Worm (Caenorhabditis elegans): Measurements from ENCODE around the gene dep-1.

Gene dep-1

DNA sequence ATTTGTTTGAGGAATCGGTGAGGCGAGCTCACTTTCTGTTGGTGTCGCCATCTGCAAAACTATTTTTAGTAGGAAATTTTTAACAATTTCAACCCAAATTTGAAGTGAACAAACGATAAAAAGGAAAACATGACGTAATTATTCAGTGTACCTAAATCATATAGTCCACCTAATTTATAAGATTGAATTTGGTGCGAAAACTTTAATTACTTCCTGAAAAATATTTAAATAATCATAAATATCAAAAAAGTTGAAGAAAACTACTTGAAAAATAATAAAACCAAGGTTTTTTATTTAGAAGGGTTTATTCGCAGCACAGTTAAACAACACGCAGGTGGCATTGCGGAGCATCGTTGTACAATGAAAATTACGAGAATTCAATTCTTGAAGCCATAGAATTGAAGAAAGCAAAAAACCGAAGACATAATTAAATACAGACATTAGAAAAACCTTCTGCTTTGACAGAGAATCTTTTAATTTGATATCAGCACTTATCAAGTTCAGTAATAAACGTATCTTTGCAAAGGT is 46.0 kb downstream of the dep-1 start, which contains the start of gene tomm-40:
TSS of gene tomm-40 (minus strand) at position 51 of the 528 bp plus-strand sequence.
- TF ChIP-seq dao-5 (tag; optimal IDR thresholded peaks at IDR 0.05) (no peak), W03F9.2 (tag; optimal IDR thresholded peaks at IDR 0.05) (no peak), him-1 (tag; optimal IDR thresholded peaks at IDR 0.05) (no peak)

DNA sequence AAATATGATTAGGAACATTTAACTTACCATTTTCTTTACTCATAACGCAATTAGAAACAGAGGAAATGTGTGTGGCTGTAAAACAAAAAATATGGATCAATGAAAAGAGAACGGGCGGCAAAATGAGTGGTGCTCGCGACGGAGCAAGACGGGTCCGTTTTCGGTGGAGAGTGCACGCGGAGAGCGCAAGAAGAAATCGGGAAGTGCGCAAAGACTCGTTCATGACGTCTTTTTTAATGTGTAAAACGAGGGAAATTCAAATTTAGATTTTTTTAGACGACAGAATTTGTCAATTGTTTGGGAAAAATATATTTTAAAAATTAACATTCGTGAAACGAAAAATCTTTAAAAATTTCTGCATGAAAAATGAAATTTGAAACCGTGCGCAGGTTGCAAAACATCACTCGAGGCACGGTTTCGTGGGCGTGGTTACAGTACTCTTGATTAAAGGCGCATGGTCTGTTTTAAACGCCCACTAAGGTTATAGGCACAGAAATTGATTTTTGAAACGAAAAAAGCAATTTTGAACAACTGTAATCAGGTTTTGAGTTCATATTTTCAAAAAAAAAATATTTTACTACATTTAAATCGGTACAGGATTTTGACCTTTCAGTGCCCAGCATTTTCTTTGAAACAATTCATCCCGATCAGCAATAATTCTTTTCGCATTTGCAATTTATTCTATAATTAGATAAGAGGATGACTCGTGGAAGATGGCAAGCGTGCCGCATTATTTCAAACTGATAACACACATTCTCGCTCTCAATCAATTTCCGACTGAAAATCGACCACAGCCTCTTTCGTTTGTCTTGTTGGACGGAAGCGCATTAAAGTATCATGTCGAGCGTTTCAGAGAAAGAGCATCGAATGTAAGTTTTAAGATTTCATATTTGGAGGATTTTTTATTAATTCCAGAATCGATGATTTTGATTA is 50.1 kb downstream of the dep-1 start, which contains the start of the genes szy-20 and C18E9.5:
TSS of gene szy-20 (minus strand) at position 83 of the 933 bp plus-strand sequence.
TSS of gene C18E9.5 (plus strand) at position 730 of the 933 bp plus-strand sequence.
- TF ChIP-seq dao-5 (tag; optimal IDR thresholded peaks at IDR 0.05) (no peak), W03F9.2 (tag; optimal IDR thresholded peaks at IDR 0.05) (peak; percentile 64), him-1 (tag; optimal IDR thresholded peaks at IDR 0.05) (peak; percentile 75)

- TF ChIP-seq W03F9.2 (tag; optimal IDR thresholded peaks at IDR 0.05) = no peak
- TF ChIP-seq him-1 (tag; optimal IDR thresholded peaks at IDR 0.05) = no peak
- no peak for TF ChIP-seq dao-5 (tag; optimal IDR thresholded peaks at IDR 0.05)
Observed at ce11 chrII:8964835-8965234, 54.8 kb downstream of the dep-1 start, which contains the start of the genes ndub-3 and C18E9.2. Gene ndub-3 (minus strand): TSS chrII:8964890. Gene C18E9.2 (plus strand): TSS chrII:8965006.

ce11 chrII:8964049-8964448 is 55.5 kb downstream of the dep-1 start, which contains the start of gene sftd-3:
Gene sftd-3 (minus strand): TSS chrII:8964149.
- TF ChIP-seq W03F9.2 (tag; optimal IDR thresholded peaks at IDR 0.05) (no peak), dao-5 (tag; optimal IDR thresholded peaks at IDR 0.05) (no peak)

DNA sequence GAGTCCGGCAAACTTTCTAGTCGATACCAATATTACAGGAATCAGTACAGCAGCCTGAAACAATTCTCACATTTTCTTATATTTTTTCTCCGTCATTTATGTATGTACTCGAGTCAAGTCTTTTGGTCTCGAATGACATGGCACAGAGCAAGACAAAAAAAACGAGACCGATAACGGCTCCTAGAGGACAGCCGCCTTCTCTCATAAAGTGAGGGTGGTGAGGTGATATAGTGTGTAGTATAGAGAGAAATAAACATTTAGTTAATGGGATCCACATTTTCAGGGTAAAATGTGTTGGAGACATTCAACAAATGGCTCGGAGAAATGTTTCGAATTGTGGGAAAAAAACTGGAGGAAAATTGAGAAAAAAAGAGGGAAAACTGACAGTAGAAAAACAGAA is 57.4 kb downstream of the dep-1 start:
- peak; percentile 9 for TF ChIP-seq him-1 (tag; optimal IDR thresholded peaks at IDR 0.05)
- TF ChIP-seq dao-5 (tag; optimal IDR thresholded peaks at IDR 0.05) = no peak
- no peak for TF ChIP-seq W03F9.2 (tag; optimal IDR thresholded peaks at IDR 0.05)

DNA sequence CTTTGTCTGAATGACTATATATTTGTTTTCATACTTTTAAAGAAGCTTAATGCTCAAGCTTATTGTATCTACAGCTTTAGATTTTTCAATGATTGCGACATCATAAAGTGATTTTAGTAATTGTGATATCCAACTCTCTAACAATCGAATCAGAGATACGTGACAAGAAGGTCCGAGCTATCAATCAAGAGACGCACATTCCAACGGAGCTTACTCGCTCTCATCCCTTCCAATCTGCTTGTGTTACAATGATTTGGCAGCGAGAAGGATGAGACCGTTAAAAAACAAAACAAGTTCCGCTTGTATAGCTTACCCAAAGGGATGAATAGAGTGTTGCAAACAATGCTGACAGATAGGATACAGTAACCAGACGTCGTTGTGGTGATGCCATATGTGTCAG is 58.1 kb downstream of the dep-1 start:
- TF ChIP-seq him-1 (tag; optimal IDR thresholded peaks at IDR 0.05) (no peak), W03F9.2 (tag; optimal IDR thresholded peaks at IDR 0.05) (no peak), dao-5 (tag; optimal IDR thresholded peaks at IDR 0.05) (no peak)

- TF ChIP-seq him-1 (tag; optimal IDR thresholded peaks at IDR 0.05) = no peak
- TF ChIP-seq dao-5 (tag; optimal IDR thresholded peaks at IDR 0.05) = no peak
- no peak for TF ChIP-seq W03F9.2 (tag; optimal IDR thresholded peaks at IDR 0.05)
Observed at ce11 chrII:8960414-8960813, 59.2 kb downstream of the dep-1 start, which contains the start of gene cal-2. Gene cal-2 (plus strand): TSS chrII:8960714.

DNA sequence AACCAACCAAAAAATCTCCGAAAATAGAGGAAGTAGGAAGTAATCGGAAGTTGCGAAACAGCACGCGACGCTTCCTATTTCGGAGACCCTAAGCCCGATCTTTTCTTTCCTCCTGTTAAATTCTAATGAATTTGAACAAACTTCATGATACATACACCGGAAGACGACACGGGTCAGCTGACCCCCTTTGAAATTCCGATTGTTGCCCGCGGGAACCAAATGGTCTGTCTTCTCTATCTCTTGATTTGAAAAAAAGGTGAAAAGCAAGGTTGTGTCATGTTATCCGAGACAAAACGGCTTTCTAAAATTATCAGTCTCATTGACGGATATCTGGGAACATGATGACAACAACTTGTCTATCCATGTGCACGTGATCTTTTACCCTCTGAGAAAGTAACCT is 60.5 kb downstream of the dep-1 start:
- TF ChIP-seq W03F9.2 (tag; optimal IDR thresholded peaks at IDR 0.05) (no peak), dao-5 (tag; optimal IDR thresholded peaks at IDR 0.05) (no peak), him-1 (tag; optimal IDR thresholded peaks at IDR 0.05) (no peak)

DNA sequence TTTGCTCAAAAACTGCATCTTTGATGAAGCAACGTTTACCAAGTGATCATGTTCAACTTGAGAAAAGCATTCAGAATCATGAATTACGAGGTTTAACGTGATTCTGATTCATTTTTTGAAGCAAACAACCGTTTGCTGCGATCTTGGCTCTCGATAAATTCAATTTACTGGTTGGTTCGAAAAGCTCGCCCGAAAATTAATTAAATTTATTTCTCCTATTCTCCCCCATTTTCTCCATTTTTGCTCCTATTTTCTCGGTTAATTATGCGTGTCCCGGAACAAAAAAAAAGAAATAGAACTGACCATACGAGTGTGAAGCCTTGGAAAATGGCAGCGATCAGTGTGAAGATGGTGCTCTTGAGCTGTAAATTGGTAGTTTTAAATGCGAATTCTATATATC is 62.7 kb downstream of the dep-1 start:
- no peak for TF ChIP-seq him-1 (tag; optimal IDR thresholded peaks at IDR 0.05)
- TF ChIP-seq dao-5 (tag; optimal IDR thresholded peaks at IDR 0.05) = no peak
- no peak for TF ChIP-seq W03F9.2 (tag; optimal IDR thresholded peaks at IDR 0.05)

Data from whole organism, L4/young adult.